Worm (Caenorhabditis elegans) whole organism, L4/young adult: Measurements from ENCODE around the gene arle-14.

Experiments used
- W03F9.2 ChIP-seq: fragments of 150-350 bp; optimal IDR thresholded peaks from 2 replicates; lab custom pipeline; 2014; ENCODE audit warnings: missing biosample characterization, missing genetic modification characterization
- him-1 ChIP-seq: sonication (generic microtip); optimal IDR thresholded peaks from 2 replicates; lab custom pipeline; 2016; ENCODE audit warnings: missing genotype, missing genetic modification reagents, missing genetic modification characterization, missing compliant biosample characterization

DNA sequence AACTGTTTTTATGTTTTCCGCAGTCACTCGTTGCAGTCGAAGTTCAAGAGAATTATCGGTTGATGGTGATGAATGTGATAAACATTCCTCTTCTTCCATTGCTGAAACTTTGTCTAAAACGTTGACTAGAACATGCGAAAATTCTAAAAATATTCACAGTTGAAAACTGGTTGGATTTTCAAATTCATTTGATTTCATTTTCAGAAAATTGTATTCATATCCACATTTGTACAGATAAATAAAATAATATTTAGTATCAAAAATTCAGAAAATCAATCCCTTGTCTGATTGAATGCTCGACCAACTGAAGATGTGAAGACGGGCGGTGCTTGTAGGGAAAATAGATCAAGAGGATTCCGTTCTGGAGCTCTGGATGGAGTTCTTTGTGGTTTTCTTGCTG, 14.9 kb upstream of the arle-14 start, which contains the start of gene F54E7.9:
- TF ChIP-seq W03F9.2 (tag; lab: Kevin White, UChicago) (no peak), him-1 (tag; lab: Kevin White, UChicago) (no peak)
